Fruit fly (Drosophila melanogaster) whole organism, embryonic: ENCODE measurements around the gene CG1074.

Experiments used
- CG34224 ChIP-seq: fragments of 200-800 bp; sonication (Bioruptor generic); IDR thresholded peaks from 3 replicates; pipeline ENCODE4 v1.3.6; 2022; ENCODE audit warnings: missing biosample characterization, missing genetic modification characterization; ENCODE audit not compliant: partially characterized antibody
- CG4424 ChIP-seq: fragments of 200-800 bp; sonication (Bioruptor generic); optimal IDR thresholded peaks from 3 replicates; lab custom pipeline; 2016; ENCODE audit warnings: missing biosample characterization, missing genetic modification characterization
- CG4820 ChIP-seq: fragments of 200-800 bp; sonication (Bioruptor generic); optimal IDR thresholded peaks from 3 replicates; lab custom pipeline; 2016; ENCODE audit warnings: missing biosample characterization, missing genetic modification characterization
- CG6854 ChIP-seq: fragments of 200-800 bp; sonication (Bioruptor generic); optimal IDR thresholded peaks from 3 replicates; lab custom pipeline; 2017; ENCODE audit warnings: missing biosample characterization, mild to moderate bottlenecking, missing genetic modification characterization
- CG9727 ChIP-seq: fragments of 200-800 bp; sonication (Bioruptor generic); optimal IDR thresholded peaks from 3 replicates; lab custom pipeline; 2017; ENCODE audit warnings: missing biosample characterization, mild to moderate bottlenecking, missing genetic modification characterization
- CG9817 ChIP-seq: fragments of 200-800 bp; sonication (Bioruptor generic); optimal IDR thresholded peaks from 2 replicates; lab custom pipeline; 2018; ENCODE audit warnings: missing biosample characterization, mild to moderate bottlenecking, missing genetic modification characterization, moderate library complexity
- E2f1 ChIP-seq: fragments of 200-800 bp; sonication (Bioruptor generic); IDR thresholded peaks from 2 replicates; pipeline ENCODE4 v1.3.6; 2022; ENCODE audit warnings: missing biosample characterization, missing genetic modification characterization
- ERR ChIP-seq: fragments of 200-800 bp; sonication (Bioruptor generic); optimal IDR thresholded peaks from 2 replicates; lab custom pipeline; 2016; ENCODE audit warnings: missing biosample characterization, missing genetic modification characterization
- Hr3 ChIP-seq: fragments of 200-800 bp; sonication (Bioruptor generic); optimal IDR thresholded peaks from 3 replicates; lab custom pipeline; 2016; ENCODE audit warnings: missing biosample characterization, missing genetic modification characterization
- Sin3A ChIP-seq: fragments of >200 bp; optimal IDR thresholded peaks from 2 replicates; lab custom pipeline; 2018
- maf-S ChIP-seq: fragments of 200-800 bp; sonication (Bioruptor generic); optimal IDR thresholded peaks from 2 replicates; lab custom pipeline; 2016; ENCODE audit warnings: missing biosample characterization, missing genetic modification characterization
- pho ChIP-seq: fragments of 200-800 bp; sonication (Bioruptor generic); optimal IDR thresholded peaks from 2 replicates; lab custom pipeline; 2016; ENCODE audit warnings: missing biosample characterization, missing genetic modification characterization

DNA sequence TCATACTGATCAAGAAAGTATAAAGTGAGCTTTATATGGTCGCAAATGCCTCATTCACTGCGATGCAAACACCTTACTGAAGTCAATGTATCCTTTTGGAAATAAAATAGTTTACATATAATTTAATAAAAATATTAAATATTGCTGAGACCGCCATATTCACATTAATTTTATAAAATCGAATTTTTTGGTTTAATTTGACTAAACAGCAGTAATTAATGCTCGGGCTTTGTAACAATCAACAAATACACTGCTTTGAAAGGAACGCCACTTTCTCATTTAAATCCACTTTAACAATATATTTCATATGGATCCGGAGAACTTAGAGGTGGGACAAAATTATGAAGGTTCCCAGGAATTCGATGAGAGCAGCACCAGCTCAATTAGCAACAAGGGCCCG, 46.7 kb downstream of the CG1074 start, which contains the start of gene sac:
- no peak for TF ChIP-seq pho (GFP tag; lab: Kevin White, UChicago)
- TF ChIP-seq CG6854 (GFP tag; lab: Kevin White, UChicago), result no peak
- TF ChIP-seq CG4820 (GFP tag; lab: Kevin White, UChicago), result no peak
- TF ChIP-seq maf-S (GFP tag; lab: Kevin White, UChicago), result no peak
- TF ChIP-seq CG4424 (GFP tag; lab: Kevin White, UChicago), result no peak
- TF ChIP-seq ERR (GFP tag; lab: Kevin White, UChicago), result no peak
- no peak for TF ChIP-seq CG9727 (GFP tag; lab: Kevin White, UChicago)
- TF ChIP-seq E2f1, result no peak
- no peak for TF ChIP-seq Hr3 (GFP tag; lab: Kevin White, UChicago)
- TF ChIP-seq CG9817 (tag; lab: Kevin White, UChicago), result no peak
- no peak for TF ChIP-seq CG34224 (GFP tag; lab: Robert Waterston, UW)
- TF ChIP-seq Sin3A (lab: Kevin White, UChicago), result no peak
